Worm (Caenorhabditis elegans): ENCODE results near the gene C01G12.7.
"Not testable (repeated sequence)": the region's sequence is repeated elsewhere in the genome, so short reads cannot be mapped to it uniquely, and the experiment has no call there.

Gene C01G12.7

ce11 chrII:14591699-14592098 lies at the start of gene C01G12.7:
C01G12.7 (minus strand) TSS chrII:14591893.
- TF ChIP-seq T07F8.4 (tag; optimal IDR thresholded peaks at IDR 0.05) (no peak), T26A5.8 (tag; optimal IDR thresholded peaks at IDR 0.05) (no peak), sdz-38 (tag; optimal IDR thresholded peaks at IDR 0.05) (no peak), F33H1.4 (GFP tag; IDR thresholded peaks at IDR 0.05) (no peak), nhr-80 (tag; optimal IDR thresholded peaks at IDR 0.05) (no peak), hmg-1.2 (GFP tag; IDR thresholded peaks at IDR 0.05) (no peak)

- TF ChIP-seq mcd-1 (GFP tag; IDR thresholded peaks at IDR 0.05) (peak; percentile 30; the same call in 1 of the 2 replicates), hmg-1.2 (GFP tag; IDR thresholded peaks at IDR 0.05) (peak; percentile 69), D2030.7 (GFP tag; IDR thresholded peaks at IDR 0.05) (peak; percentile 64), lin-26 (GFP tag; IDR thresholded peaks at IDR 0.05) (peak; percentile 52; the same call in 1 of the 2 replicates), snpc-4 (GFP tag; optimal IDR thresholded peaks at IDR 0.05) (peak; percentile 52), snpc-4 (tag; optimal IDR thresholded peaks at IDR 0.05) (peak; percentile 55 to 94 (median 76)), rpc-1 (optimal IDR thresholded peaks at IDR 0.05) (peak; percentile 24), rpc-1 (tag; optimal IDR thresholded peaks at IDR 0.05) (peak; percentile 64), snpc-1.1 (tag; optimal IDR thresholded peaks at IDR 0.05; ENCODE audit: insufficient read depth) (peak; percentile 76), B0261.1 (tag; optimal IDR thresholded peaks at IDR 0.05) (peak; percentile 29), tbp1 (GFP tag; optimal IDR thresholded peaks at IDR 0.05) (peak; percentile 51)
Measured at ce11 chrII:14641387-14641786, 49.7 kb upstream of the C01G12.7 start.

ce11 chrII:14636737-14637136 lies 45.0 kb upstream of the C01G12.7 start, which contains the start of gene sre-13:
sre-13 (minus strand) TSS chrII:14636837.
- no peak for TF ChIP-seq snpc-3.4 (tag; optimal IDR thresholded peaks at IDR 0.05)
- TF ChIP-seq nfya-1 (tag; optimal IDR thresholded peaks at IDR 0.05; ENCODE audit: borderline replicate concordance, insufficient read depth) = no peak
- TF ChIP-seq akir-1 (GFP tag; optimal IDR thresholded peaks at IDR 0.05) = no peak
- TF ChIP-seq him-1 (tag; optimal IDR thresholded peaks at IDR 0.05) = no peak
- TF ChIP-seq hrde-1 (tag; optimal IDR thresholded peaks at IDR 0.05; ENCODE audit: borderline replicate concordance) = no peak
- TF ChIP-seq repo-1 (tag; optimal IDR thresholded peaks at IDR 0.05) = no peak
- TF ChIP-seq madf-6 (GFP tag; IDR thresholded peaks at IDR 0.05) = no peak
- no peak for TF ChIP-seq dox-1 (GFP tag; IDR thresholded peaks at IDR 0.05)
- TF ChIP-seq hlh-26 (GFP tag; conservative IDR thresholded peaks at IDR 0.05) = no peak
- TF ChIP-seq madf-10 (tag; optimal IDR thresholded peaks at IDR 0.05) = no peak
- TF ChIP-seq F22D6.2 (tag; optimal IDR thresholded peaks at IDR 0.05) = no peak
- no peak for TF ChIP-seq lsy-27 (tag; optimal IDR thresholded peaks at IDR 0.05; ENCODE audit: borderline replicate concordance, insufficient read depth)
- TF ChIP-seq athp-1 (tag; optimal IDR thresholded peaks at IDR 0.05) = no peak
- TF ChIP-seq attf-6 (GFP tag; IDR thresholded peaks at IDR 0.05) = no peak
- no peak for TF ChIP-seq B0019.2 (GFP tag; conservative IDR thresholded peaks at IDR 0.05)
- TF ChIP-seq zim-3 (tag; optimal IDR thresholded peaks at IDR 0.05) = no peak

- TF ChIP-seq nfyb-1 (GFP tag; IDR thresholded peaks at IDR 0.05) (peak; percentile 64), mcd-1 (GFP tag; IDR thresholded peaks at IDR 0.05) (0 out of 2 replicates have a peak, but pooled peaks have one; percentile 26), rcor-1 (GFP tag; IDR thresholded peaks at IDR 0.05) (peak; percentile 45), snpc-4 (tag; optimal IDR thresholded peaks at IDR 0.05) (peak in 3 of 4 experiments; percentile 61 to 95 (median 94)), hmg-1.2 (GFP tag; IDR thresholded peaks at IDR 0.05) (peak; percentile 81), snpc-1.1 (tag; optimal IDR thresholded peaks at IDR 0.05; ENCODE audit: insufficient read depth) (peak; percentile 77), zfh-2 (GFP tag; conservative IDR thresholded peaks at IDR 0.05) (0 out of 2 replicates have a peak, but pooled peaks have one; percentile 19), tbp1 (GFP tag; optimal IDR thresholded peaks at IDR 0.05) (peak; percentile 64), dox-1 (GFP tag; IDR thresholded peaks at IDR 0.05) (peak; percentile 50; the same call in 1 of the 2 replicates), rpc-1 (optimal IDR thresholded peaks at IDR 0.05) (peak; percentile 33), rpc-1 (tag; optimal IDR thresholded peaks at IDR 0.05) (peak; percentile 56), madf-6 (GFP tag; IDR thresholded peaks at IDR 0.05) (peak; percentile 53; the same call in 1 of the 2 replicates), D2030.7 (GFP tag; IDR thresholded peaks at IDR 0.05) (peak; percentile 40; the same call in 1 of the 2 replicates)
- TF ChIP-seq snpc-4 (GFP tag; optimal IDR thresholded peaks at IDR 0.05) = not testable (repeated sequence)
Measured at ce11 chrII:14635895-14636294, 44.2 kb upstream of the C01G12.7 start.

All from whole organism, young adult.